Worm (Caenorhabditis elegans) whole organism, early embryonic: ENCODE measurements around the gene dhs-11.

Experiments used
- ets-7 ChIP-seq: sonication (generic microtip); optimal IDR thresholded peaks from 2 replicates; lab custom pipeline; 2016; ENCODE audit warnings: missing genotype, missing genetic modification characterization, missing compliant biosample characterization
- sea-1 ChIP-seq: fragments of 200-800 bp; sonication (Bioruptor generic); conservative IDR thresholded peaks from 2 replicates; pipeline ENCODE4 v1.3.6; 2022; ENCODE audit warnings: missing genetic modification characterization, missing compliant biosample characterization
- tbx-37 ChIP-seq: fragments of 200-800 bp; sonication (Bioruptor generic); conservative IDR thresholded peaks from 2 replicates; pipeline ENCODE4 v1.3.6; 2022; ENCODE audit warnings: missing genetic modification reagents, missing genetic modification characterization, missing compliant biosample characterization

DNA sequence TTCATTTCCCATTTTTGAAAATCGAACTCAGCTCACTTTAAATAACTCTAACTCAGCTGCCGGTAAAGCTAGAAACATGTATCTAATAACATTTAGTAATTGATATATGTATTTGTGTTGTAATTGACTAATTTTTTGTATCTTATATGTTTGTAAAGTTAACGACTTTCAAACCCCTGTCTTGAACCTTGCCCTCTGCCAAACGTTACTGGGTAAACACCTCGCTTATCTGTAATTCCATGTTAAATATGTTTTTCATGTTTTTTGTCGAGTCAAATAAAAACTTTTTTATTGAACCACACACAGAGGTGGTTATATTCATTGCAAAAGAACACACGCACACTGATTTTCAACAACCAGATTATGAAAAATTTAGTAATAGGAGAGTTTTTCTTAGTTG is 12.9 kb downstream of the dhs-11 start:
- no peak for TF ChIP-seq tbx-37 (GFP tag; lab: Robert Waterston, UW)
- TF ChIP-seq ets-7 = no peak
- TF ChIP-seq sea-1 = no peak
